Fruit fly (Drosophila melanogaster) whole organism: ENCODE data around the gene dah.
A peak's percentile ranks its signal among the peaks of the same experiment; 100 is the strongest.

ENCODE experiments used
- CG8478 ChIP-seq: fragments of >200 bp; optimal IDR thresholded peaks from 2 replicates; lab custom pipeline; 2018; ENCODE audit warnings: inconsistent platforms
- Dll ChIP-seq: fragments of >200 bp; optimal IDR thresholded peaks from 2 replicates; lab custom pipeline; 2017
- EcR ChIP-seq, 2 experiments: fragments of >200 bp; optimal IDR thresholded peaks; 2 replicates each; lab custom pipeline; 2017; ENCODE audit warnings: missing biosample characterization in 2 of 2, missing genetic modification characterization in 2 of 2, missing genetic modification reagents in 2 of 2
- pan ChIP-seq: fragments of >200 bp; optimal IDR thresholded peaks from 2 replicates; lab custom pipeline; 2017
- psq ChIP-seq: fragments of >200 bp; optimal IDR thresholded peaks from 2 replicates; lab custom pipeline; 2017
- usp ChIP-seq: fragments of >200 bp; optimal IDR thresholded peaks from 2 replicates; lab custom pipeline; 2017; ENCODE audit warnings: missing biosample characterization, missing genetic modification characterization, mixed read lengths

dah gene

dm6 chrX:15328148-15328718 lies at the start of gene dah:
Gene dah (plus strand): TSS chrX:15328342.
- TF ChIP-seq Dll (lab: Kevin White, UChicago) (no peak), psq (lab: Kevin White, UChicago) (no peak)

- TF ChIP-seq EcR (GFP tag; optimal IDR thresholded peaks at IDR 0.05; lab: Kevin White, UChicago) = no peak
- TF ChIP-seq CG8478 (lab: Kevin White, UChicago) = no peak
- no peak for TF ChIP-seq usp (GFP tag; lab: Kevin White, UChicago)
- no peak for TF ChIP-seq pan (lab: Kevin White, UChicago)
- no peak for TF ChIP-seq psq (lab: Kevin White, UChicago)
- TF ChIP-seq Dll (lab: Kevin White, UChicago) = no peak
Observed at dm6 chrX:15292794-15293193, 35.3 kb upstream of the dah start, which contains the start of gene CG5877. Gene CG5877 (plus strand): TSS chrX:15293031.

- TF ChIP-seq EcR (GFP tag; optimal IDR thresholded peaks at IDR 0.05; lab: Kevin White, UChicago) (no peak), CG8478 (lab: Kevin White, UChicago) (no peak), Dll (lab: Kevin White, UChicago) (no peak), pan (lab: Kevin White, UChicago) (no peak), psq (lab: Kevin White, UChicago) (no peak), usp (GFP tag; lab: Kevin White, UChicago) (no peak)
Observed at dm6 chrX:15296969-15297816, 30.9 kb upstream of the dah start, which contains the start of gene gce. Gene gce (plus strand): TSS chrX:15297766.

dm6 chrX:15297963-15298297 lies 30.2 kb upstream of the dah start:
- TF ChIP-seq usp (GFP tag; lab: Kevin White, UChicago) (no peak), psq (lab: Kevin White, UChicago) (no peak), CG8478 (lab: Kevin White, UChicago) (no peak), pan (lab: Kevin White, UChicago) (no peak), Dll (lab: Kevin White, UChicago) (no peak), EcR (GFP tag; optimal IDR thresholded peaks at IDR 0.05; lab: Kevin White, UChicago) (no peak)

- TF ChIP-seq psq (lab: Kevin White, UChicago) (no peak), Dll (lab: Kevin White, UChicago) (peak; percentile 77)
Observed at dm6 chrX:15298298-15299069, 29.7 kb upstream of the dah start.

- TF ChIP-seq pan (lab: Kevin White, UChicago) = no peak
- no peak for TF ChIP-seq EcR (GFP tag; optimal IDR thresholded peaks at IDR 0.05; lab: Kevin White, UChicago)
- TF ChIP-seq psq (lab: Kevin White, UChicago) = no peak
- no peak for TF ChIP-seq Dll (lab: Kevin White, UChicago)
- no peak for TF ChIP-seq usp (GFP tag; lab: Kevin White, UChicago)
- no peak for TF ChIP-seq CG8478 (lab: Kevin White, UChicago)
Observed at dm6 chrX:15299927-15300740, 28.0 kb upstream of the dah start.

dm6 chrX:15301175-15301574 lies 27.0 kb upstream of the dah start:
- TF ChIP-seq EcR (GFP tag; optimal IDR thresholded peaks at IDR 0.05; lab: Kevin White, UChicago) = no peak
- TF ChIP-seq Dll (lab: Kevin White, UChicago) = no peak
- TF ChIP-seq psq (lab: Kevin White, UChicago) = no peak
- no peak for TF ChIP-seq usp (GFP tag; lab: Kevin White, UChicago)
- no peak for TF ChIP-seq pan (lab: Kevin White, UChicago)
- TF ChIP-seq CG8478 (lab: Kevin White, UChicago) = no peak

- TF ChIP-seq psq (lab: Kevin White, UChicago) = no peak
- no peak for TF ChIP-seq Dll (lab: Kevin White, UChicago)
Observed at dm6 chrX:15303176-15304115, 24.7 kb upstream of the dah start.

- TF ChIP-seq CG8478 (lab: Kevin White, UChicago) = no peak
- TF ChIP-seq psq (lab: Kevin White, UChicago) = no peak
- no peak for TF ChIP-seq usp (GFP tag; lab: Kevin White, UChicago)
Observed at dm6 chrX:15304211-15304610, 23.9 kb upstream of the dah start.
